Fruit fly (Drosophila melanogaster): ENCODE results near the gene CheA84a.

Gene CheA84a

dm6 chr3R:8206628-8207275 lies 2.1 kb upstream of the CheA84a start (continued):
- TF ChIP-seq fd96Cb (tag; optimal IDR thresholded peaks at IDR 0.05) (peak; percentile 62), stc (GFP tag; IDR thresholded peaks at IDR 0.05) (peak; percentile 55; the same call in 1 of the 2 replicates), Bteb2 (GFP tag; optimal IDR thresholded peaks at IDR 0.05) (peak; percentile 11), CG1529 (GFP tag; optimal IDR thresholded peaks at IDR 0.05) (peak; percentile 37), Aef1 (GFP tag; IDR thresholded peaks at IDR 0.05) (peak; percentile 49), org-1 (GFP tag; optimal IDR thresholded peaks at IDR 0.05) (peak; percentile 49), ERR (GFP tag; optimal IDR thresholded peaks at IDR 0.05) (no peak), Hsf (GFP tag; optimal IDR thresholded peaks at IDR 0.05) (peak; percentile 42), CG18599 (GFP tag; optimal IDR thresholded peaks at IDR 0.05) (peak; percentile 70), Meics (GFP tag; optimal IDR thresholded peaks at IDR 0.05) (peak; percentile 51), Opbp (GFP tag; IDR thresholded peaks at IDR 0.05; ENCODE audit: partially characterized antibody) (no peak), Ptx1 (GFP tag; IDR thresholded peaks at IDR 0.05) (peak; percentile 73), CG10147 (GFP tag; optimal IDR thresholded peaks at IDR 0.05) (peak; percentile 35), GATAe (GFP tag; conservative IDR thresholded peaks at IDR 0.05) (peak; percentile 74), C15 (GFP tag; IDR thresholded peaks at IDR 0.05) (no peak), danr (GFP tag; IDR thresholded peaks at IDR 0.05) (0 out of 2 replicates have a peak, but pooled peaks have one; percentile 12), cwo (GFP tag; optimal IDR thresholded peaks at IDR 0.05) (peak; percentile 54), ems (GFP tag; optimal IDR thresholded peaks at IDR 0.05) (peak; percentile 37), Deaf1 (tag; optimal IDR thresholded peaks at IDR 0.05) (peak; percentile 32), CG30020 (tag; optimal IDR thresholded peaks at IDR 0.05) (no peak), ara (GFP tag; IDR thresholded peaks at IDR 0.05) (peak; percentile 48; the same call in 1 of the 2 replicates), sug (tag; optimal IDR thresholded peaks at IDR 0.05) (peak; percentile 71), oc (tag; optimal IDR thresholded peaks at IDR 0.05) (no peak), hbn (GFP tag; IDR thresholded peaks at IDR 0.05; ENCODE audit: partially characterized antibody) (no peak), CG33213 (GFP tag; optimal IDR thresholded peaks at IDR 0.05) (no peak), gt (GFP tag; IDR thresholded peaks at IDR 0.05) (no peak), slbo (GFP tag; IDR thresholded peaks at IDR 0.05) (peak; percentile 47), Vsx1 (GFP tag; optimal IDR thresholded peaks at IDR 0.05) (peak; percentile 10), Xrp1 (GFP tag; IDR thresholded peaks at IDR 0.05) (peak; percentile 35; the same call in 1 of the 2 replicates), CG15269 (tag; optimal IDR thresholded peaks at IDR 0.05) (peak; percentile 73), eve (GFP tag; optimal IDR thresholded peaks at IDR 0.05) (peak in 1 of 2 experiments; percentile 88), ken (GFP tag; IDR thresholded peaks at IDR 0.05) (no peak), CG15696 (tag; optimal IDR thresholded peaks at IDR 0.05) (no peak), bcd (GFP tag; optimal IDR thresholded peaks at IDR 0.05) (peak; percentile 47), pita (GFP tag; optimal IDR thresholded peaks at IDR 0.05) (no peak), Lpt (GFP tag; optimal IDR thresholded peaks at IDR 0.05) (no peak), CG7839 (tag; optimal IDR thresholded peaks at IDR 0.05) (peak; percentile 80), amos (GFP tag; IDR thresholded peaks at IDR 0.05; ENCODE audit: partially characterized antibody) (no peak), CG14014 (GFP tag; IDR thresholded peaks at IDR 0.05) (no peak), Spps (tag; optimal IDR thresholded peaks at IDR 0.05) (peak; percentile 2), Trl (optimal IDR thresholded peaks at IDR 0.05) (no peak), Trl (GFP tag; optimal IDR thresholded peaks at IDR 0.05) (no peak), disco-r (GFP tag; optimal IDR thresholded peaks at IDR 0.05) (no peak), Dip3 (GFP tag; optimal IDR thresholded peaks at IDR 0.05) (peak; percentile 37), CG17359 (tag; optimal IDR thresholded peaks at IDR 0.05) (peak; percentile 61), Usf (GFP tag; optimal IDR thresholded peaks at IDR 0.05) (peak; percentile 31), wdn (GFP tag; IDR thresholded peaks at IDR 0.05) (peak; percentile 22; the same call in 1 of the 2 replicates), CG12744 (GFP tag; optimal IDR thresholded peaks at IDR 0.05) (peak; percentile 25), CG1792 (GFP tag; optimal IDR thresholded peaks at IDR 0.05) (no peak), Dad (GFP tag; optimal IDR thresholded peaks at IDR 0.05) (no peak), B-H1 (GFP tag; IDR thresholded peaks at IDR 0.05) (peak; percentile 24; the same call in 1 of the 3 replicates)
